Worm (Caenorhabditis elegans): Measurements from ENCODE around the gene cnc-11.

DNA sequence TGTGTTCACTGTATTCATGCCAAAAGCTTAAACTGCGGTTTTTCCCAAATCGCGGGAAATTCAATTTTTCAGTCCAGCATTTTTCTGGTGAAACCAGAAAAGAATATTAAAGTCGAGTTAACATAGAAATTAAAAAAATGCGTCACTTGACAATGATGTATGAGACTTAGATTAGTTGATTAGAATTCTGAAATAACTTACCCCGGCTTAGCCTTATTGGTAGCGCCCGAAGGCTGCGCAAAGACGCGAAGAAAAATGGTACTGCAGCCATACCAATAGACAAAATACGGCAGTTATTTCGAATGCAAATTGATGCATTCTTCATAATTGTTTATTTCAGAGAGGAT lies 8.8 kb upstream of the cnc-11 start:
- no peak for TF ChIP-seq flt-1 (GFP tag; IDR thresholded peaks at IDR 0.05)
- no peak for TF ChIP-seq cog-1 (tag; optimal IDR thresholded peaks at IDR 0.05)

Measured in whole organism, midembryonic.